Worm (Caenorhabditis elegans): Measurements from ENCODE around the gene H06H21.11.

- TF ChIP-seq ceh-8 (GFP tag; optimal IDR thresholded peaks at IDR 0.05), result no peak
- no peak for TF ChIP-seq hpl-2 (GFP tag; optimal IDR thresholded peaks at IDR 0.05)
- TF ChIP-seq unc-62 (GFP tag; optimal IDR thresholded peaks at IDR 0.05), result no peak
- no peak for TF ChIP-seq ztf-4 (tag; optimal IDR thresholded peaks at IDR 0.05)
Measured at ce11 chrIV:4856195-4856594, 49.1 kb upstream of the H06H21.11 start, which contains the start of gene Y17G9A.2.
